Worm (Caenorhabditis elegans): ENCODE measurements around the gene pfd-5.

- TF ChIP-seq nhr-11 (tag; optimal IDR thresholded peaks at IDR 0.05): peak; percentile 74
- TF ChIP-seq aly-2 (tag; optimal IDR thresholded peaks at IDR 0.05): peak; percentile 66
- TF ChIP-seq zag-1 (tag; optimal IDR thresholded peaks at IDR 0.05): peak; percentile 39
- TF ChIP-seq egl-27 (tag; optimal IDR thresholded peaks at IDR 0.05): peak; percentile 93 to 98
- peak; percentile 96 for TF ChIP-seq nhr-85 (tag)
- no peak for TF ChIP-seq ces-1 (GFP tag; optimal IDR thresholded peaks at IDR 0.05)
- TF ChIP-seq sup-37 (GFP tag; optimal IDR thresholded peaks at IDR 0.05): no peak
- TF ChIP-seq mdl-1 (tag; optimal IDR thresholded peaks at IDR 0.05): peak in 1 of 2 experiments; percentile 79
- peak; percentile 82 for TF ChIP-seq fos-1 (tag; optimal IDR thresholded peaks at IDR 0.05)
- peak; percentile 94 for TF ChIP-seq snu-23 (GFP tag; optimal IDR thresholded peaks at IDR 0.05)
Observed at ce11 chrIII:7153747-7154238, 44.9 kb downstream of the pfd-5 start, which contains the start of gene ogt-1.

Measured in whole organism, L1 larva.